Fruit fly (Drosophila melanogaster): ENCODE results near the gene SdhD.
A peak's percentile ranks its signal among the peaks of the same experiment; 100 is the strongest.

SdhD gene

DNA sequence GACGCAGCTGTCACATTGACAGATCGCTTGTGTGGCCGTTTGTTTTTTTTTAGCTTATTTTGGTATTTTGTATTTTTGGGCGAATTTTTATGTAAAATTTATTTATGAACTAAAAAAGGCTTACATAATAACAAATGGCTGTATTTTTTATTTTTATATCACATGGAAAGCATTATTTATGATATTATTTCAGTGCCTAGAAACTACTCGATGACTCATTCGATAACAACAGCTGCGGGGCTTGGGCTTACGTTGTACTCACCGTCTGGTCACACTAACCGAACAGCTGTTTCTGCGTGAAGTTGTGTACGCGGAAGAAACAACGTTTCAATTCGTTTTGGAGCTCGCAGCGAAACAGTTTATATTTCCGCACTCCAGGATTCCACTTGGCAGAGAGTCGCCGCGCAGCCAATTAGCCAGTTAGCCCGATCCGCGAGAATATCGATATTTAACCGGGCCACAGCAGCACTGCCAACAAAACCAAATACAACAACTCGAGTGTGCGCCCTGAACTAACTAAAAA is 27.3 kb downstream of the SdhD start, which contains the start of the genes Hmgcr and Rpn9 (continued):
- TF ChIP-seq dpn (GFP tag; optimal IDR thresholded peaks at IDR 0.05) (peak; percentile 14 to 24), CG30431 (GFP tag; optimal IDR thresholded peaks at IDR 0.05) (no peak), CG13296 (GFP tag; optimal IDR thresholded peaks at IDR 0.05) (peak; percentile 18), Sin3A (optimal IDR thresholded peaks at IDR 0.05) (peak; percentile 95), Gug (GFP tag; IDR thresholded peaks at IDR 0.05) (no peak), CG11093 (GFP tag; IDR thresholded peaks at IDR 0.05) (no peak), pum (GFP tag; optimal IDR thresholded peaks at IDR 0.05) (no peak), CG6683 (GFP tag; optimal IDR thresholded peaks at IDR 0.05) (no peak), eve (GFP tag; optimal IDR thresholded peaks at IDR 0.05) (peak in 1 of 2 experiments; percentile 11), vnd (GFP tag; IDR thresholded peaks at IDR 0.05; ENCODE audit: partially characterized antibody) (no peak), disco-r (GFP tag; optimal IDR thresholded peaks at IDR 0.05) (no peak), gsb-n (tag; optimal IDR thresholded peaks at IDR 0.05) (peak; percentile 49), pzg (GFP tag; optimal IDR thresholded peaks at IDR 0.05) (peak; percentile 90), Scr (GFP tag; IDR thresholded peaks at IDR 0.05; ENCODE audit: partially characterized antibody) (0 out of 2 replicates have a peak, but pooled peaks have one; percentile 24), nmo (GFP tag; optimal IDR thresholded peaks at IDR 0.05) (peak; percentile 67), CG15269 (tag; optimal IDR thresholded peaks at IDR 0.05) (peak; percentile 16), scrt (GFP tag; optimal IDR thresholded peaks at IDR 0.05) (peak; percentile 18), Nf-YC (tag; optimal IDR thresholded peaks at IDR 0.05) (peak; percentile 38), Dip2 (GFP tag; IDR thresholded peaks at IDR 0.05) (no peak), CG3838 (GFP tag; optimal IDR thresholded peaks at IDR 0.05) (no peak), Mrtf (GFP tag; IDR thresholded peaks at IDR 0.05) (no peak), phol (tag; optimal IDR thresholded peaks at IDR 0.05) (peak; percentile 65), CG7786 (GFP tag; optimal IDR thresholded peaks at IDR 0.05) (no peak), gcm (GFP tag; optimal IDR thresholded peaks at IDR 0.05) (peak; percentile 30), ro (GFP tag; IDR thresholded peaks at IDR 0.05) (no peak), CoRest (tag; optimal IDR thresholded peaks at IDR 0.05) (peak; percentile 55), Jarid2 (GFP tag; optimal IDR thresholded peaks at IDR 0.05) (peak; percentile 86), Sox100B (GFP tag; optimal IDR thresholded peaks at IDR 0.05) (no peak), Hmx (GFP tag; optimal IDR thresholded peaks at IDR 0.05) (no peak), E2f2 (GFP tag; IDR thresholded peaks at IDR 0.05) (peak; percentile 25; the same call in 1 of the 2 replicates), CG31224 (GFP tag; IDR thresholded peaks at IDR 0.05) (no peak), CG7839 (tag; optimal IDR thresholded peaks at IDR 0.05) (peak; percentile 13), zf30C (GFP tag; optimal IDR thresholded peaks at IDR 0.05) (no peak), CG12769 (tag; optimal IDR thresholded peaks at IDR 0.05) (no peak), zfh2 (GFP tag; optimal IDR thresholded peaks at IDR 0.05) (no peak), Kr (GFP tag; optimal IDR thresholded peaks at IDR 0.05) (no peak), vvl (GFP tag; IDR thresholded peaks at IDR 0.05) (no peak), CG32532 (GFP tag; IDR thresholded peaks at IDR 0.05) (no peak), her (GFP tag; optimal IDR thresholded peaks at IDR 0.05) (no peak), lola (GFP tag; optimal IDR thresholded peaks at IDR 0.05) (no peak), CG13123 (GFP tag; optimal IDR thresholded peaks at IDR 0.05) (no peak), ind (GFP tag; optimal IDR thresholded peaks at IDR 0.05) (no peak), unc-4 (GFP tag; IDR thresholded peaks at IDR 0.05; ENCODE audit: partially characterized antibody) (0 out of 2 replicates have a peak, but pooled peaks have one; percentile 44), BEAF-32 (GFP tag; optimal IDR thresholded peaks at IDR 0.05) (peak; percentile 55), CG3847 (GFP tag; IDR thresholded peaks at IDR 0.05) (0 out of 2 replicates have a peak, but pooled peaks have one; percentile 9), NK7.1 (GFP tag; optimal IDR thresholded peaks at IDR 0.05) (no peak), bab2 (GFP tag; optimal IDR thresholded peaks at IDR 0.05) (no peak), wek (GFP tag; optimal IDR thresholded peaks at IDR 0.05) (peak; percentile 30), MBD-R2 (GFP tag; IDR thresholded peaks at IDR 0.05) (peak; percentile 73), Hr51 (GFP tag; optimal IDR thresholded peaks at IDR 0.05) (peak in 1 of 2 experiments; percentile 11)

Data from whole organism, embryonic.